Fruit fly (Drosophila melanogaster) whole organism, embryonic: ENCODE results near the gene CG5290.
A peak's percentile ranks its signal among the peaks of the same experiment; 100 is the strongest.

Experiments
- Adf1 ChIP-seq: fragments of 200-800 bp; sonication (Bioruptor generic); IDR thresholded peaks from 2 replicates; pipeline ENCODE4 v1.3.6; 2022; ENCODE audit warnings: missing biosample characterization, missing genetic modification characterization
- Blimp-1 ChIP-seq: fragments of 200-800 bp; sonication (Bioruptor generic); optimal IDR thresholded peaks from 3 replicates; lab custom pipeline; 2018; ENCODE audit warnings: missing biosample characterization, missing genetic modification characterization, mild to moderate bottlenecking, moderate library complexity, missing genetic modification reagents
- CG10147 ChIP-seq: fragments of 200-800 bp; sonication (Bioruptor generic); optimal IDR thresholded peaks from 2 replicates; lab custom pipeline; 2019; ENCODE audit warnings: missing biosample characterization, mild to moderate bottlenecking, missing genetic modification characterization, moderate library complexity
- CG10565 ChIP-seq: fragments of 200-800 bp; sonication (Bioruptor generic); optimal IDR thresholded peaks from 3 replicates; lab custom pipeline; 2016; ENCODE audit warnings: missing biosample characterization, mild to moderate bottlenecking, missing genetic modification characterization
- CG12659 ChIP-seq: fragments of 200-800 bp; sonication (Bioruptor generic); optimal IDR thresholded peaks from 3 replicates; lab custom pipeline; 2017; ENCODE audit warnings: mild to moderate bottlenecking, missing biosample characterization, missing genetic modification reagents, missing genetic modification characterization
- CG12769 ChIP-seq: fragments of 200-800 bp; sonication (Bioruptor generic); optimal IDR thresholded peaks from 2 replicates; lab custom pipeline; 2019; ENCODE audit warnings: missing biosample characterization, mild to moderate bottlenecking, missing genetic modification characterization, moderate library complexity
- CG13424 ChIP-seq: fragments of 200-800 bp; sonication (Bioruptor generic); optimal IDR thresholded peaks from 2 replicates; lab custom pipeline; 2019; ENCODE audit warnings: missing biosample characterization, mild to moderate bottlenecking, missing genetic modification characterization, moderate library complexity
- CG14441 ChIP-seq: fragments of 200-800 bp; sonication (Bioruptor generic); IDR thresholded peaks from 2 replicates; pipeline ENCODE4 v1.3.6; 2022; ENCODE audit warnings: missing biosample characterization, missing genetic modification characterization
- CG15269 ChIP-seq: fragments of 200-800 bp; sonication (Bioruptor generic); optimal IDR thresholded peaks from 2 replicates; lab custom pipeline; 2018; ENCODE audit warnings: missing biosample characterization, mild to moderate bottlenecking, missing genetic modification characterization, moderate library complexity
- CG15479 ChIP-seq: fragments of 200-800 bp; sonication (Bioruptor generic); optimal IDR thresholded peaks from 3 replicates; lab custom pipeline; 2019; ENCODE audit warnings: missing biosample characterization, mild to moderate bottlenecking, missing genetic modification characterization, moderate library complexity
- CG2129 ChIP-seq: fragments of 200-800 bp; sonication (Bioruptor generic); IDR thresholded peaks from 2 replicates; pipeline ENCODE4 v1.3.6; 2022; ENCODE audit warnings: missing biosample characterization, missing genetic modification characterization; ENCODE audit not compliant: partially characterized antibody
- CG2875 ChIP-seq: fragments of 200-800 bp; sonication (Bioruptor generic); optimal IDR thresholded peaks from 2 replicates; lab custom pipeline; 2017; ENCODE audit warnings: missing biosample characterization, mild to moderate bottlenecking, missing genetic modification characterization, missing genetic modification reagents
- CG3281 ChIP-seq: fragments of 200-800 bp; sonication (Bioruptor generic); optimal IDR thresholded peaks from 3 replicates; lab custom pipeline; 2017; ENCODE audit warnings: missing biosample characterization, mild to moderate bottlenecking, missing genetic modification characterization
- CG7271 ChIP-seq: fragments of 200-800 bp; sonication (Bioruptor generic); optimal IDR thresholded peaks from 2 replicates; lab custom pipeline; 2018; ENCODE audit warnings: missing biosample characterization, mild to moderate bottlenecking, missing genetic modification characterization, moderate library complexity
- CG7987 ChIP-seq: fragments of 200-800 bp; sonication (Bioruptor generic); optimal IDR thresholded peaks from 2 replicates; lab custom pipeline; 2018; ENCODE audit warnings: missing biosample characterization, mild to moderate bottlenecking, missing genetic modification characterization, moderate library complexity
- CG9876 ChIP-seq: fragments of 200-800 bp; sonication (Bioruptor generic); optimal IDR thresholded peaks from 2 replicates; lab custom pipeline; 2016; ENCODE audit warnings: missing biosample characterization, missing genetic modification characterization
- CkIIα-i1 ChIP-seq: fragments of 200-800 bp; sonication (Bioruptor generic); IDR thresholded peaks from 2 replicates; pipeline ENCODE4 v1.3.6; 2022; ENCODE audit warnings: missing biosample characterization, missing genetic modification characterization
- Gsc ChIP-seq: fragments of 200-800 bp; sonication (Bioruptor generic); IDR thresholded peaks from 2 replicates; pipeline ENCODE4 v1.3.6; 2022; ENCODE audit warnings: missing biosample characterization, missing genetic modification characterization
- PHDP ChIP-seq: fragments of 200-800 bp; sonication (Bioruptor generic); optimal IDR thresholded peaks from 3 replicates; lab custom pipeline; 2018; ENCODE audit warnings: missing biosample characterization, mild to moderate bottlenecking, missing genetic modification characterization, moderate library complexity
- Poxn ChIP-seq: fragments of 200-800 bp; sonication (Bioruptor generic); IDR thresholded peaks from 2 replicates; pipeline ENCODE4 v1.3.6; 2022; ENCODE audit warnings: missing biosample characterization, missing genetic modification characterization
- Sox100B ChIP-seq: fragments of 200-800 bp; sonication (Bioruptor generic); optimal IDR thresholded peaks from 3 replicates; lab custom pipeline; 2018; ENCODE audit warnings: missing biosample characterization, mild to moderate bottlenecking, missing genetic modification characterization
- Vsx1 ChIP-seq: fragments of 200-800 bp; sonication (Bioruptor generic); optimal IDR thresholded peaks from 2 replicates; lab custom pipeline; 2017; ENCODE audit warnings: missing biosample characterization, mild to moderate bottlenecking, missing genetic modification characterization, missing genetic modification reagents
- Xbp1 ChIP-seq: fragments of 200-800 bp; sonication (Bioruptor generic); optimal IDR thresholded peaks from 3 replicates; lab custom pipeline; 2016; ENCODE audit warnings: missing biosample characterization, mild to moderate bottlenecking, missing genetic modification characterization
- ab ChIP-seq: fragments of 200-800 bp; sonication (Bioruptor generic); optimal IDR thresholded peaks from 2 replicates; lab custom pipeline; 2016; ENCODE audit warnings: missing biosample characterization, missing genetic modification characterization
- bab2 ChIP-seq: fragments of 200-800 bp; sonication (Bioruptor generic); optimal IDR thresholded peaks from 2 replicates; lab custom pipeline; 2016; ENCODE audit warnings: missing biosample characterization, missing genetic modification characterization
- chif ChIP-seq, 2 experiments: fragments of 200-800 bp; sonication (Bioruptor generic); optimal IDR thresholded peaks; 3 replicates each; lab custom pipeline; 2016; ENCODE audit warnings: missing biosample characterization in 2 of 2, missing genetic modification characterization in 2 of 2
- croc ChIP-seq: fragments of 200-800 bp; sonication (Bioruptor generic); conservative IDR thresholded peaks from 3 replicates; pipeline ENCODE4 v1.3.6; 2022; ENCODE audit warnings: missing biosample characterization, missing genetic modification characterization
- crol ChIP-seq: fragments of 200-800 bp; sonication (Bioruptor generic); IDR thresholded peaks from 2 replicates; pipeline ENCODE4 v1.3.6; 2022; ENCODE audit warnings: missing biosample characterization, missing genetic modification characterization
- dimm ChIP-seq: fragments of 200-800 bp; sonication (Bioruptor generic); IDR thresholded peaks from 2 replicates; pipeline ENCODE4 v1.3.6; 2022; ENCODE audit warnings: missing biosample characterization, missing genetic modification characterization
- eyg ChIP-seq: fragments of 200-800 bp; sonication (Bioruptor generic); optimal IDR thresholded peaks from 3 replicates; lab custom pipeline; 2016; ENCODE audit warnings: missing biosample characterization, missing genetic modification characterization
- gem ChIP-seq: fragments of 200-800 bp; sonication (Bioruptor generic); optimal IDR thresholded peaks from 2 replicates; lab custom pipeline; 2019; ENCODE audit warnings: missing biosample characterization, mild to moderate bottlenecking, missing genetic modification characterization, moderate library complexity
- grau ChIP-seq: fragments of 200-800 bp; optimal IDR thresholded peaks from 3 replicates; lab custom pipeline; 2019; ENCODE audit warnings: missing biosample characterization, mild to moderate bottlenecking, missing genetic modification characterization, moderate library complexity
- ind ChIP-seq: fragments of 200-800 bp; sonication (Bioruptor generic); optimal IDR thresholded peaks from 3 replicates; lab custom pipeline; 2016; ENCODE audit warnings: missing biosample characterization, missing genetic modification characterization
- kah ChIP-seq: fragments of 200-800 bp; sonication (Bioruptor generic); optimal IDR thresholded peaks from 2 replicates; lab custom pipeline; 2018; ENCODE audit warnings: missing biosample characterization, mild to moderate bottlenecking, missing genetic modification characterization
- klu ChIP-seq: fragments of 200-800 bp; sonication (Bioruptor generic); IDR thresholded peaks from 2 replicates; pipeline ENCODE4 v1.3.6; 2022; ENCODE audit warnings: missing biosample characterization, missing genetic modification characterization
- knrl ChIP-seq: fragments of 200-800 bp; sonication (Bioruptor generic); IDR thresholded peaks from 3 replicates; pipeline ENCODE4 v1.3.6; 2022; ENCODE audit warnings: missing biosample characterization, missing genetic modification characterization; ENCODE audit not compliant: partially characterized antibody
- lbe ChIP-seq: fragments of 200-800 bp; sonication (Bioruptor generic); optimal IDR thresholded peaks from 2 replicates; lab custom pipeline; 2016; ENCODE audit warnings: missing biosample characterization, mild to moderate bottlenecking, missing genetic modification characterization
- maf-S ChIP-seq: fragments of 200-800 bp; sonication (Bioruptor generic); optimal IDR thresholded peaks from 2 replicates; lab custom pipeline; 2016; ENCODE audit warnings: missing biosample characterization, missing genetic modification characterization
- mam ChIP-seq: fragments of 200-800 bp; sonication (Bioruptor generic); optimal IDR thresholded peaks from 3 replicates; lab custom pipeline; 2016; ENCODE audit warnings: missing biosample characterization, missing genetic modification characterization
- odd ChIP-seq: fragments of 200-800 bp; sonication (Bioruptor generic); optimal IDR thresholded peaks from 2 replicates; lab custom pipeline; 2017; ENCODE audit warnings: missing biosample characterization, mild to moderate bottlenecking, missing genetic modification characterization
- otp ChIP-seq: fragments of 200-800 bp; sonication (Bioruptor generic); IDR thresholded peaks from 3 replicates; pipeline ENCODE4, ENCODE4 v1.3.6; 2022; ENCODE audit warnings: missing biosample characterization, missing genetic modification characterization
- pho ChIP-seq: fragments of 200-800 bp; sonication (Bioruptor generic); optimal IDR thresholded peaks from 2 replicates; lab custom pipeline; 2016; ENCODE audit warnings: missing biosample characterization, missing genetic modification characterization
- sd ChIP-seq: fragments of 200-800 bp; sonication (Bioruptor generic); optimal IDR thresholded peaks from 3 replicates; lab custom pipeline; 2018; ENCODE audit warnings: missing biosample characterization, mild to moderate bottlenecking, missing genetic modification characterization, moderate library complexity
- shn ChIP-seq: fragments of 200-800 bp; sonication (Bioruptor generic); optimal IDR thresholded peaks from 3 replicates; lab custom pipeline; 2016; ENCODE audit warnings: missing biosample characterization, missing genetic modification characterization
- stc ChIP-seq: fragments of 200-800 bp; sonication (Bioruptor generic); IDR thresholded peaks from 2 replicates; pipeline ENCODE4 v1.3.6; 2022; ENCODE audit warnings: missing biosample characterization, missing genetic modification characterization
- tgo ChIP-seq: fragments of 200-800 bp; sonication (Bioruptor generic); IDR thresholded peaks from 3 replicates; pipeline ENCODE4 v1.3.6; 2022; ENCODE audit warnings: missing biosample characterization, missing genetic modification characterization
- unc-4 ChIP-seq: fragments of 200-800 bp; sonication (Bioruptor generic); IDR thresholded peaks from 2 replicates; pipeline ENCODE4 v1.3.6; 2022; ENCODE audit warnings: missing biosample characterization, missing genetic modification characterization; ENCODE audit not compliant: partially characterized antibody

CG5290 gene

DNA sequence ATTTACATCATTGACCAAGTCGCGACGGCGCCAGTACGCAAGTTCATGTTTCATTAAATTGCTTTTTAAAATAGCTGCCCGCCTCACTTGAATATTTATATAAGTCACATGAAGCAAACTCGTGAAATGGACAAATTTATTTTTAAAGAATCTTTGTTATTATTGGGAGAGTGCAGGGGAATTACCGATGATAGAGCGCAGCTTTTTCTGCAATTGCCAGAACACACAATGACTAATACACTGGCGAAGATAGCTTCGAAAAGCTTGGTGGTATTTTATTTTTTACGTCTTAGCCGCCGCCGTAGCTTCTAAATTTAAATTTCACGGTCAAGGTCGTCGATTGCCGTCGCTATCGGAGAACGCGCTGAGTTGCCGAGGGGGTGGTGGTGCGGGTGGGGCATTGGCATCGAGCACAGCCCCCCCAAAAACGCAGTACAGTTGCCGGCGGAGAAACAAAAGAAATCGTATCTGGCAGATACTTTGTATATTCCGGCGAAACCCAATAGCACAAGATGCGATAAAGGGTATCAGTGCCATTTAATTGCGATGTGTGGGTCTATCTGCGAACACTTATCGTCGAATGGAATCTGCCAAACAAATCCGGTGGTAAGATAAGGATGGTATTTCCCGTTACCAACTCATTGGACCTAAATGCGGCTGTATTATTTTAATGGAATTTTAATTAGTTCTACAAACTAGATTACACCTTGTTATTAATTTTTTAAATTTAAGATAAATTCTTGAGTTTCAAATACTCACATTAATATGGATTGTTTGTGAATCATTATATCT is 803 bp upstream of the CG5290 start (continued):
- peak; percentile 75 for TF ChIP-seq sd (tag; lab: Kevin White, UChicago)
- TF ChIP-seq crol (GFP tag; lab: Robert Waterston, UW), result peak; percentile 83
- TF ChIP-seq PHDP, result no peak
- no peak for TF ChIP-seq ind (GFP tag; lab: Kevin White, UChicago)
- peak; percentile 53; the same call in 1 of the 2 replicates for TF ChIP-seq Adf1
- TF ChIP-seq lbe, result no peak

DNA sequence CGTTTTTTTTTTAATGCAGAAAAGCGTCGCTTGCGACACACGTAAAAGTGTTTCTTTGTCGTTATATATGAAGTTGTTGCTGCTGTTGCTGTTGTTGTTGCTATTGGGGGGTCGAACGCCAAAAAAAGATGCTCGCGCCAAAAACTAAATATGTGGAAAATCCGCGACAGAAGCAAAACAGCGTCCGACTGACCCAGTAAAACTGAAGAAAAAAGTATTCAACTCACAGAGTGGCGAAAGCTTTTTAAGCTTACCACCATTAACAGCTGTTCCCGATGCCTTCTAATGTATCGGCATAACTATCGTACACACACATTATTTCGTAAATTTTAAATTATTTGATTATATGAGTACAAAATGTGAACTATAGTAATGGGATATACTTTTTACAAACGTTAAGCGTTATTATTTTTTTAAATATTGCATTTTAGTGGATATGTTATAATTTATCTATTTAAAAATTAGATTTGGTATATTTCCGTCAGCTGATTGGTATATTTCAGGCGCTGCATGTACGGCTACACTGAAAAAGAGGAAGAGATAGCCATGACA is 4.7 kb downstream of the CG5290 start, which contains the start of the genes Prestin and Wdr92:
Gene Prestin, minus strand, starts transcription at position 204 of the 552 bp plus-strand sequence.
Gene Wdr92, plus strand, starts transcription at position 535 of the 552 bp plus-strand sequence.
- no peak for TF ChIP-seq bab2 (GFP tag; lab: Kevin White, UChicago)
- no peak for TF ChIP-seq croc
- TF ChIP-seq Gsc, result no peak
- peak; percentile 6 for TF ChIP-seq Vsx1 (GFP tag; lab: Kevin White, UChicago)
- TF ChIP-seq CkIIα-i1 (GFP tag; lab: Robert Waterston, UW), result no peak
- no peak for TF ChIP-seq CG9876 (GFP tag; lab: Kevin White, UChicago)
- peak; percentile 37 for TF ChIP-seq CG3281 (GFP tag; lab: Kevin White, UChicago)
- TF ChIP-seq eyg (GFP tag; lab: Kevin White, UChicago), result no peak
- peak; percentile 54 for TF ChIP-seq CG7987
- TF ChIP-seq Xbp1 (GFP tag; lab: Kevin White, UChicago), result no peak
- TF ChIP-seq klu (GFP tag; lab: Robert Waterston, UW), result no peak
- peak; percentile 15 for TF ChIP-seq gem (tag; lab: Kevin White, UChicago)
- no peak for TF ChIP-seq maf-S (GFP tag; lab: Kevin White, UChicago)
- TF ChIP-seq ab, result no peak
- no peak for TF ChIP-seq shn (GFP tag; lab: Kevin White, UChicago)
- TF ChIP-seq CG15269, result peak; percentile 50
- TF ChIP-seq unc-4 (GFP tag; lab: Robert Waterston, UW), result peak; percentile 94
- peak; percentile 5 for TF ChIP-seq Sox100B (GFP tag; lab: Kevin White, UChicago)
- no peak for TF ChIP-seq CG2875 (GFP tag; lab: Kevin White, UChicago)
- peak; percentile 64 for TF ChIP-seq CG12659 (GFP tag; lab: Kevin White, UChicago)
- peak; percentile 48 for TF ChIP-seq odd (GFP tag; lab: Kevin White, UChicago)
- TF ChIP-seq CG10565 (GFP tag; lab: Kevin White, UChicago), result no peak
- TF ChIP-seq CG14441 (GFP tag; lab: Robert Waterston, UW), result no peak
- no peak for TF ChIP-seq mam
- no peak for TF ChIP-seq chif (GFP tag; optimal IDR thresholded peaks at IDR 0.05; lab: Kevin White, UChicago)
- peak; percentile 23 for TF ChIP-seq grau (tag; lab: Kevin White, UChicago)
- no peak for TF ChIP-seq Poxn (GFP tag; lab: Robert Waterston, UW)
- peak; percentile 45 for TF ChIP-seq CG12769 (tag; lab: Kevin White, UChicago)
- peak; percentile 23 for TF ChIP-seq CG10147
- no peak for TF ChIP-seq kah
- no peak for TF ChIP-seq dimm (GFP tag; lab: Robert Waterston, UW)
- no peak for TF ChIP-seq CG13424 (tag; lab: Kevin White, UChicago)
- no peak for TF ChIP-seq CG7271 (tag; lab: Kevin White, UChicago)
- no peak for TF ChIP-seq tgo (GFP tag; lab: Robert Waterston, UW)
- peak; percentile 36; the same call in 1 of the 2 replicates for TF ChIP-seq CG2129
- TF ChIP-seq knrl (GFP tag; lab: Robert Waterston, UW), result peak; percentile 87
- TF ChIP-seq stc, result peak; percentile 48; the same call in 1 of the 2 replicates
- no peak for TF ChIP-seq CG15479
- no peak for TF ChIP-seq pho (GFP tag; lab: Kevin White, UChicago)
- no peak for TF ChIP-seq otp (GFP tag; lab: Robert Waterston, UW)
- no peak for TF ChIP-seq Blimp-1 (GFP tag; lab: Kevin White, UChicago)
